Worm (Caenorhabditis elegans): Measurements from ENCODE around the gene T22E5.1.
A peak's percentile ranks its signal among the peaks of the same experiment; 100 is the strongest.

T22E5.1 gene

ce11 chrX:6410177-6410765 is 2.4 kb upstream of the T22E5.1 start, which contains the start of gene mup-2:
TSS of gene mup-2 (minus strand) at chrX:6410227.
- TF ChIP-seq ceh-45 (GFP tag; IDR thresholded peaks at IDR 0.05) (no peak), ceh-18 (tag; optimal IDR thresholded peaks at IDR 0.05) (peak; percentile 89), sox-4 (tag; optimal IDR thresholded peaks at IDR 0.05) (no peak), ets-4 (tag; optimal IDR thresholded peaks at IDR 0.05) (no peak), pag-3 (tag; optimal IDR thresholded peaks at IDR 0.05; ENCODE audit: borderline replicate concordance) (no peak), syd-9 (tag; optimal IDR thresholded peaks at IDR 0.05) (peak; percentile 32), rnt-1 (tag; optimal IDR thresholded peaks at IDR 0.05) (peak; percentile 43), ahr-1 (tag; optimal IDR thresholded peaks at IDR 0.05) (no peak), ceh-14 (tag; optimal IDR thresholded peaks at IDR 0.05) (peak; percentile 24), odd-2 (tag; optimal IDR thresholded peaks at IDR 0.05) (no peak), ceh-30 (tag; optimal IDR thresholded peaks at IDR 0.05) (no peak), lin-11 (tag; optimal IDR thresholded peaks at IDR 0.05) (no peak), nfya-1 (tag; optimal IDR thresholded peaks at IDR 0.05) (peak; percentile 19), ceh-34 (tag; optimal IDR thresholded peaks at IDR 0.05) (peak; percentile 74), T23F11.4 (GFP tag; optimal IDR thresholded peaks at IDR 0.05) (no peak), pat-9 (tag; optimal IDR thresholded peaks at IDR 0.05) (peak; percentile 45), ama-1 (optimal IDR thresholded peaks at IDR 0.05) (no peak), hlh-8 (tag; optimal IDR thresholded peaks at IDR 0.05) (peak; percentile 45), pha-2 (tag; optimal IDR thresholded peaks at IDR 0.05) (no peak), ceh-24 (tag; optimal IDR thresholded peaks at IDR 0.05) (no peak), F13H6.1 (tag; optimal IDR thresholded peaks at IDR 0.05) (peak; percentile 15), sox-2 (GFP tag; IDR thresholded peaks at IDR 0.05) (no peak), unc-86 (tag; optimal IDR thresholded peaks at IDR 0.05) (no peak), C38D4.7 (GFP tag; optimal IDR thresholded peaks at IDR 0.05) (no peak), che-1 (tag; optimal IDR thresholded peaks at IDR 0.05) (no peak)

DNA sequence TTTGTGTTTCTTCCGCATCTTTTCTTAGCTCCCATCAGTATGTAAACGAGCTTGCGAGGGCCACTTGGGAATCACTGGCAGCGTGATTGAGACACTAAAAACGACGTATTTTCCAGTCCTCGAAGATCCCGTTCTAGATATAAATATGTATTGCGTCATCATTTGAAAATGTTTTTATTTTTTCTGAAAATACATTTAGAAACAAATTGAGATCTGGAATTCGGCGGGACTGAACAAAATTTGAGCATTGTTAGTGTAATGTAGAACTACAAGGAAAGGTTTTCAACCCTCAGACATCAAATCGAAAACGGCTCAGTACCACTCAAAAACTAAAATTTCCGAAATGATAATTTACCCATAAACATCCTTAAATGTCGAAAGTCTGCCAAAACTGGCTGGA is 908 bp downstream of the T22E5.1 start:
- TF ChIP-seq unc-86 (tag; optimal IDR thresholded peaks at IDR 0.05) (no peak), pat-9 (tag; optimal IDR thresholded peaks at IDR 0.05) (no peak), hlh-30 (tag; optimal IDR thresholded peaks at IDR 0.05; ENCODE audit: insufficient read depth) (no peak), madf-2 (tag; optimal IDR thresholded peaks at IDR 0.05) (no peak), K09A11.1 (tag; optimal IDR thresholded peaks at IDR 0.05; ENCODE audit: insufficient read depth) (no peak), ceh-9 (tag; optimal IDR thresholded peaks at IDR 0.05) (no peak), lin-11 (tag; optimal IDR thresholded peaks at IDR 0.05) (no peak), syd-9 (tag; optimal IDR thresholded peaks at IDR 0.05) (no peak), sox-2 (GFP tag; IDR thresholded peaks at IDR 0.05) (no peak), tbx-7 (tag; optimal IDR thresholded peaks at IDR 0.05) (no peak), hlh-15 (tag; optimal IDR thresholded peaks at IDR 0.05) (no peak), dve-1 (tag; optimal IDR thresholded peaks at IDR 0.05) (no peak), ceh-18 (tag; optimal IDR thresholded peaks at IDR 0.05) (no peak), nhr-232 (tag; optimal IDR thresholded peaks at IDR 0.05) (no peak), ceh-2 (tag; optimal IDR thresholded peaks at IDR 0.05) (no peak), tbx-2 (tag; optimal IDR thresholded peaks at IDR 0.05) (no peak), ttx-3 (tag; optimal IDR thresholded peaks at IDR 0.05) (no peak), dmd-4 (tag; optimal IDR thresholded peaks at IDR 0.05; ENCODE audit: borderline replicate concordance) (no peak), che-1 (tag; optimal IDR thresholded peaks at IDR 0.05) (no peak), C38D4.7 (GFP tag; optimal IDR thresholded peaks at IDR 0.05) (no peak)

- no peak for TF ChIP-seq Y22D7AL.16 (tag; optimal IDR thresholded peaks at IDR 0.05)
- no peak for TF ChIP-seq nhr-232 (tag; optimal IDR thresholded peaks at IDR 0.05)
- TF ChIP-seq npax-4 (tag; optimal IDR thresholded peaks at IDR 0.05) = no peak
- no peak for TF ChIP-seq pros-1 (tag; optimal IDR thresholded peaks at IDR 0.05)
- TF ChIP-seq pha-4 (tag; optimal IDR thresholded peaks at IDR 0.05) = no peak
- no peak for TF ChIP-seq ceh-14 (tag; optimal IDR thresholded peaks at IDR 0.05)
- TF ChIP-seq ahr-1 (tag; optimal IDR thresholded peaks at IDR 0.05) = no peak
- no peak for TF ChIP-seq fax-1 (tag; optimal IDR thresholded peaks at IDR 0.05)
- no peak for TF ChIP-seq gmeb-2 (tag; optimal IDR thresholded peaks at IDR 0.05)
- no peak for TF ChIP-seq pax-1 (tag; optimal IDR thresholded peaks at IDR 0.05)
- TF ChIP-seq C08G9.2 (tag; optimal IDR thresholded peaks at IDR 0.05) = no peak
- no peak for TF ChIP-seq ceh-19 (GFP tag; optimal IDR thresholded peaks at IDR 0.05)
- TF ChIP-seq unc-86 (tag; optimal IDR thresholded peaks at IDR 0.05) = no peak
- no peak for TF ChIP-seq unc-55 (GFP tag; optimal IDR thresholded peaks at IDR 0.05)
- no peak for TF ChIP-seq elt-2 (tag; optimal IDR thresholded peaks at IDR 0.05)
- no peak for TF ChIP-seq ceh-22 (tag; optimal IDR thresholded peaks at IDR 0.05)
These were observed 3.8 kb downstream of the T22E5.1 start, which contains the start of gene T22E5.6 for ce11 chrX:6416357-6417087. TSS of gene T22E5.6 (minus strand) at chrX:6416407.
